Fruit fly (Drosophila melanogaster) whole organism, embryonic: ENCODE measurements around the gene dre4.

Experiments
- Atf-2 ChIP-seq: fragments of 200-800 bp; sonication (Bioruptor generic); optimal IDR thresholded peaks from 2 replicates; lab custom pipeline; 2016; ENCODE audit warnings: missing biosample characterization, missing genetic modification characterization
- BtbVII ChIP-seq: fragments of 200-800 bp; sonication (Bioruptor generic); optimal IDR thresholded peaks from 3 replicates; lab custom pipeline; 2017; ENCODE audit warnings: missing biosample characterization, mild to moderate bottlenecking, missing genetic modification characterization
- CG10209 ChIP-seq: fragments of 200-800 bp; sonication (Bioruptor generic); optimal IDR thresholded peaks from 3 replicates; lab custom pipeline; 2017; ENCODE audit warnings: missing biosample characterization, mild to moderate bottlenecking, missing genetic modification characterization, missing genetic modification reagents
- CG10431 ChIP-seq: fragments of 200-800 bp; sonication (Bioruptor generic); optimal IDR thresholded peaks from 3 replicates; lab custom pipeline; 2018; ENCODE audit warnings: missing biosample characterization, mild to moderate bottlenecking, missing genetic modification characterization
- CG11398 ChIP-seq: fragments of 200-800 bp; sonication (Bioruptor generic); optimal IDR thresholded peaks from 2 replicates; lab custom pipeline; 2016; ENCODE audit warnings: missing biosample characterization, missing genetic modification characterization
- CG11456 ChIP-seq: fragments of 200-800 bp; sonication (Bioruptor generic); IDR thresholded peaks from 3 replicates; pipeline ENCODE4 v1.3.6; 2022; ENCODE audit warnings: missing biosample characterization, missing genetic modification characterization
- CG12155 ChIP-seq: fragments of 200-800 bp; sonication (Bioruptor generic); optimal IDR thresholded peaks from 3 replicates; lab custom pipeline; 2016; ENCODE audit warnings: missing biosample characterization, missing genetic modification characterization
- CG1233 ChIP-seq: fragments of 200-800 bp; sonication (Bioruptor generic); optimal IDR thresholded peaks from 4 replicates; lab custom pipeline; 2018; ENCODE audit warnings: missing biosample characterization, mild to moderate bottlenecking, missing genetic modification characterization
- CG13624 ChIP-seq: fragments of 200-800 bp; sonication (Bioruptor generic); optimal IDR thresholded peaks from 2 replicates; lab custom pipeline; 2016; ENCODE audit warnings: missing biosample characterization, missing genetic modification characterization
- CG1603 ChIP-seq: fragments of 200-800 bp; sonication (Bioruptor generic); optimal IDR thresholded peaks from 2 replicates; lab custom pipeline; 2019; ENCODE audit warnings: missing biosample characterization, mild to moderate bottlenecking, missing genetic modification characterization, moderate library complexity
- CG16815 ChIP-seq: fragments of 200-800 bp; sonication (Bioruptor generic); optimal IDR thresholded peaks from 3 replicates; lab custom pipeline; 2017; ENCODE audit warnings: missing biosample characterization, mild to moderate bottlenecking, missing genetic modification characterization
- CG17385 ChIP-seq: fragments of 200-800 bp; sonication (Bioruptor generic); optimal IDR thresholded peaks from 3 replicates; lab custom pipeline; 2018; ENCODE audit warnings: missing biosample characterization, mild to moderate bottlenecking, missing genetic modification characterization
- CG17802 ChIP-seq: fragments of 200-800 bp; sonication (Bioruptor generic); optimal IDR thresholded peaks from 2 replicates; lab custom pipeline; 2018; ENCODE audit warnings: missing biosample characterization, mild to moderate bottlenecking, missing genetic modification characterization, moderate library complexity
- CG2116 ChIP-seq: fragments of 200-800 bp; sonication (Bioruptor generic); optimal IDR thresholded peaks from 3 replicates; lab custom pipeline; 2018; ENCODE audit warnings: missing biosample characterization, mild to moderate bottlenecking, missing genetic modification characterization
- CG31224 ChIP-seq: fragments of 200-800 bp; sonication (Bioruptor generic); IDR thresholded peaks from 2 replicates; pipeline ENCODE4 v1.3.6; 2022; ENCODE audit warnings: missing biosample characterization, missing genetic modification characterization
- CG34224 ChIP-seq: fragments of 200-800 bp; sonication (Bioruptor generic); IDR thresholded peaks from 3 replicates; pipeline ENCODE4 v1.3.6; 2022; ENCODE audit warnings: missing biosample characterization, missing genetic modification characterization; ENCODE audit not compliant: partially characterized antibody
- CG34422 ChIP-seq: fragments of 200-800 bp; sonication (Bioruptor generic); IDR thresholded peaks from 3 replicates; pipeline ENCODE4 v1.3.6; 2022; ENCODE audit warnings: missing biosample characterization, missing genetic modification characterization
- CG43689 ChIP-seq: fragments of 200-800 bp; sonication (Bioruptor generic); IDR thresholded peaks from 2 replicates; pipeline ENCODE4 v1.3.6; 2022; ENCODE audit warnings: missing biosample characterization, missing genetic modification characterization
- CG4424 ChIP-seq: fragments of 200-800 bp; sonication (Bioruptor generic); optimal IDR thresholded peaks from 3 replicates; lab custom pipeline; 2016; ENCODE audit warnings: missing biosample characterization, missing genetic modification characterization
- CG4707 ChIP-seq: fragments of 200-800 bp; sonication (Bioruptor generic); optimal IDR thresholded peaks from 2 replicates; lab custom pipeline; 2018; ENCODE audit warnings: missing biosample characterization, mild to moderate bottlenecking, missing genetic modification characterization, moderate library complexity
- CG4730 ChIP-seq: fragments of 200-800 bp; sonication (Bioruptor generic); IDR thresholded peaks from 2 replicates; pipeline ENCODE4 v1.3.6; 2022; ENCODE audit warnings: missing biosample characterization, missing genetic modification characterization
- CG4854 ChIP-seq: fragments of 200-800 bp; sonication (Bioruptor generic); optimal IDR thresholded peaks from 2 replicates; lab custom pipeline; 2016; ENCODE audit warnings: missing biosample characterization, missing genetic modification characterization, inconsistent platforms
- CG7963 ChIP-seq: fragments of 200-800 bp; sonication (Bioruptor generic); IDR thresholded peaks from 3 replicates; pipeline ENCODE4 v1.3.6; 2022; ENCODE audit warnings: missing biosample characterization, missing genetic modification characterization; ENCODE audit not compliant: partially characterized antibody
- CTCF ChIP-seq: fragments of 200-800 bp; sonication (Bioruptor generic); optimal IDR thresholded peaks from 2 replicates; lab custom pipeline; 2017; ENCODE audit warnings: missing biosample characterization, mild to moderate bottlenecking, missing genetic modification characterization, moderate library complexity
- Dip3 ChIP-seq: fragments of 200-800 bp; sonication (Bioruptor generic); optimal IDR thresholded peaks from 3 replicates; lab custom pipeline; 2016; ENCODE audit warnings: missing biosample characterization, missing genetic modification characterization
- Dp ChIP-seq: fragments of 200-800 bp; sonication (Bioruptor generic); optimal IDR thresholded peaks from 2 replicates; lab custom pipeline; 2018; ENCODE audit warnings: missing biosample characterization, mild to moderate bottlenecking, missing genetic modification characterization, moderate library complexity
- Gsc ChIP-seq: fragments of 200-800 bp; sonication (Bioruptor generic); IDR thresholded peaks from 2 replicates; pipeline ENCODE4 v1.3.6; 2022; ENCODE audit warnings: missing biosample characterization, missing genetic modification characterization
- Hey ChIP-seq: fragments of 200-800 bp; sonication (Bioruptor generic); optimal IDR thresholded peaks from 3 replicates; lab custom pipeline; 2018; ENCODE audit warnings: missing biosample characterization, mild to moderate bottlenecking, missing genetic modification characterization
- MTF-1 ChIP-seq: fragments of 200-800 bp; sonication (Bioruptor generic); optimal IDR thresholded peaks from 2 replicates; lab custom pipeline; 2018; ENCODE audit warnings: missing biosample characterization, mild to moderate bottlenecking, missing genetic modification characterization, borderline replicate concordance
- Max ChIP-seq: fragments of 200-800 bp; sonication (Bioruptor generic); optimal IDR thresholded peaks from 2 replicates; lab custom pipeline; 2016; ENCODE audit warnings: missing biosample characterization, mild to moderate bottlenecking, missing genetic modification characterization
- Meics ChIP-seq: fragments of 200-800 bp; sonication (Bioruptor generic); optimal IDR thresholded peaks from 2 replicates; lab custom pipeline; 2017; ENCODE audit warnings: missing biosample characterization, mild to moderate bottlenecking, missing genetic modification characterization
- NFAT ChIP-seq: fragments of 200-800 bp; sonication (Bioruptor generic); IDR thresholded peaks from 2 replicates; pipeline ENCODE4 v1.3.6; 2022; ENCODE audit warnings: missing biosample characterization, missing genetic modification characterization
- Ravus ChIP-seq: fragments of 200-800 bp; sonication (Bioruptor generic); IDR thresholded peaks from 2 replicates; pipeline ENCODE4 v1.3.6; 2022; ENCODE audit warnings: missing biosample characterization, missing genetic modification characterization
- Spps ChIP-seq: fragments of 200-800 bp; sonication (Bioruptor generic); optimal IDR thresholded peaks from 2 replicates; lab custom pipeline; 2018; ENCODE audit warnings: missing biosample characterization, mild to moderate bottlenecking, missing genetic modification characterization
- Taf1 ChIP-seq: fragments of 200-800 bp; sonication (Bioruptor generic); IDR thresholded peaks from 2 replicates; pipeline ENCODE4 v1.3.6; 2022; ENCODE audit warnings: missing biosample characterization, missing genetic modification characterization
- ab ChIP-seq: fragments of 200-800 bp; sonication (Bioruptor generic); optimal IDR thresholded peaks from 2 replicates; lab custom pipeline; 2016; ENCODE audit warnings: missing biosample characterization, missing genetic modification characterization
- ash1 ChIP-seq: fragments of 200-800 bp; sonication (Bioruptor generic); optimal IDR thresholded peaks from 2 replicates; lab custom pipeline; 2018; ENCODE audit warnings: missing biosample characterization, mild to moderate bottlenecking, missing genetic modification characterization
- cas ChIP-seq: fragments of 200-800 bp; sonication (Bioruptor generic); IDR thresholded peaks from 2 replicates; pipeline ENCODE4 v1.3.6; 2022; ENCODE audit warnings: missing biosample characterization, missing genetic modification characterization
- dm ChIP-seq: fragments of 200-800 bp; sonication (Bioruptor generic); optimal IDR thresholded peaks from 3 replicates; lab custom pipeline; 2016; ENCODE audit warnings: missing biosample characterization, missing genetic modification characterization
- emc ChIP-seq: fragments of 200-800 bp; sonication (Bioruptor generic); optimal IDR thresholded peaks from 2 replicates; lab custom pipeline; 2016; ENCODE audit warnings: missing biosample characterization, missing genetic modification characterization
- esg ChIP-seq: fragments of 200-800 bp; sonication (Bioruptor generic); conservative IDR thresholded peaks from 2 replicates; pipeline ENCODE4 v1.3.6; 2022; ENCODE audit warnings: missing biosample characterization, missing genetic modification characterization
- ewg ChIP-seq: fragments of 200-800 bp; sonication (Bioruptor generic); optimal IDR thresholded peaks from 3 replicates; lab custom pipeline; 2017; ENCODE audit warnings: mild to moderate bottlenecking, missing biosample characterization, missing genetic modification reagents, missing genetic modification characterization
- inv ChIP-seq: fragments of 200-800 bp; sonication (Bioruptor generic); IDR thresholded peaks from 2 replicates; pipeline ENCODE4 v1.3.6; 2022; ENCODE audit warnings: missing biosample characterization, missing genetic modification characterization; ENCODE audit not compliant: partially characterized antibody
- knrl ChIP-seq: fragments of 200-800 bp; sonication (Bioruptor generic); IDR thresholded peaks from 3 replicates; pipeline ENCODE4 v1.3.6; 2022; ENCODE audit warnings: missing biosample characterization, missing genetic modification characterization; ENCODE audit not compliant: partially characterized antibody
- org-1 ChIP-seq: fragments of 200-800 bp; sonication (Bioruptor generic); optimal IDR thresholded peaks from 2 replicates; lab custom pipeline; 2017; ENCODE audit warnings: missing biosample characterization, missing genetic modification characterization
- peb ChIP-seq: fragments of 200-800 bp; sonication (Bioruptor generic); IDR thresholded peaks from 2 replicates; pipeline ENCODE4 v1.3.6; 2022; ENCODE audit warnings: missing biosample characterization, missing genetic modification characterization
- sens-2 ChIP-seq: fragments of 200-800 bp; sonication (Bioruptor generic); IDR thresholded peaks from 2 replicates; pipeline ENCODE4 v1.3.6; 2022; ENCODE audit warnings: missing biosample characterization, missing genetic modification characterization
- trh ChIP-seq: fragments of 200-800 bp; sonication (Bioruptor generic); optimal IDR thresholded peaks from 2 replicates; lab custom pipeline; 2016; ENCODE audit warnings: missing biosample characterization, missing genetic modification characterization
- tup ChIP-seq: fragments of 200-800 bp; sonication (Bioruptor generic); optimal IDR thresholded peaks from 2 replicates; lab custom pipeline; 2016; ENCODE audit warnings: missing biosample characterization, mild to moderate bottlenecking, missing genetic modification characterization, moderate library complexity
- vfl ChIP-seq: fragments of 200-800 bp; sonication (Bioruptor generic); optimal IDR thresholded peaks from 2 replicates; lab custom pipeline; 2016; ENCODE audit warnings: missing biosample characterization, missing genetic modification characterization

dre4 gene

dm6 chr3L:1861794-1862447, 14.2 kb downstream of the dre4 start, which contains the start of gene Rap1 (continued):
- TF ChIP-seq peb (0 out of 2 replicates have a peak, but pooled peaks have one; percentile 23), Spps (tag; lab: Kevin White, UChicago) (no peak), Dp (GFP tag; lab: Kevin White, UChicago) (peak; percentile 25), CG11398 (GFP tag; lab: Kevin White, UChicago) (peak; percentile 12), CG10431 (GFP tag; lab: Kevin White, UChicago) (no peak), MTF-1 (no peak), CG11456 (peak; percentile 90), Taf1 (GFP tag; lab: Robert Waterston, UW) (peak; percentile 25; the same call in 1 of the 2 replicates), CG4854 (GFP tag; lab: Kevin White, UChicago) (peak; percentile 7), CG34422 (GFP tag; lab: Robert Waterston, UW) (peak; percentile 64; the same call in 1 of the 3 replicates), CG34224 (peak; percentile 85), knrl (GFP tag; lab: Robert Waterston, UW) (peak; percentile 96), CG7963 (GFP tag; lab: Robert Waterston, UW) (peak; percentile 85), tup (GFP tag; lab: Kevin White, UChicago) (no peak), CG31224 (GFP tag; lab: Robert Waterston, UW) (peak; percentile 66), esg (GFP tag; lab: Robert Waterston, UW) (peak; percentile 26; the same call in 1 of the 2 replicates), NFAT (GFP tag; lab: Robert Waterston, UW) (peak; percentile 89), Gsc (no peak), CG10209 (GFP tag; lab: Kevin White, UChicago) (peak; percentile 43), CG4730 (GFP tag; lab: Robert Waterston, UW) (peak; percentile 69), Ravus (GFP tag; lab: Robert Waterston, UW) (peak; percentile 33), sens-2 (GFP tag; lab: Robert Waterston, UW) (no peak; the same call in 1 of the 2 replicates), CG12155 (GFP tag; lab: Kevin White, UChicago) (peak; percentile 52), ewg (GFP tag; lab: Kevin White, UChicago) (peak; percentile 27), CTCF (peak; percentile 4), CG4424 (GFP tag; lab: Kevin White, UChicago) (peak; percentile 76), BtbVII (no peak), Hey (no peak), vfl (peak; percentile 40), Max (GFP tag; lab: Kevin White, UChicago) (peak; percentile 48), CG1233 (GFP tag; lab: Kevin White, UChicago) (peak; percentile 52), ab (GFP tag; lab: Kevin White, UChicago) (peak; percentile 23), CG4707 (GFP tag; lab: Kevin White, UChicago) (no peak), cas (GFP tag; lab: Robert Waterston, UW) (peak; percentile 60; the same call in 1 of the 2 replicates), CG2116 (GFP tag; lab: Kevin White, UChicago) (peak; percentile 39), CG16815 (peak; percentile 18), Dip3 (GFP tag; lab: Kevin White, UChicago) (peak; percentile 57), CG43689 (GFP tag; lab: Robert Waterston, UW) (no peak), CG1603 (peak; percentile 42), trh (GFP tag; lab: Kevin White, UChicago) (peak; percentile 22), CG13624 (GFP tag; lab: Kevin White, UChicago) (peak; percentile 70), emc (GFP tag; lab: Kevin White, UChicago) (peak; percentile 18), dm (GFP tag; lab: Kevin White, UChicago) (peak; percentile 47), CG17385 (GFP tag; lab: Kevin White, UChicago) (no peak), org-1 (peak; percentile 16), CG17802 (tag; lab: Kevin White, UChicago) (no peak), ash1 (no peak), Atf-2 (GFP tag; lab: Kevin White, UChicago) (peak; percentile 39), inv (peak; percentile 96), Meics (peak; percentile 75)
